Fruit fly (Drosophila melanogaster): Measurements from ENCODE around the gene Ip259.
A peak's percentile ranks its signal among the peaks of the same experiment; 100 is the strongest.

Ip259 gene

dm6 chr2L:10437317-10437716 lies 29.2 kb downstream of the Ip259 start, which contains the start of gene STUB1 (continued):
- peak; percentile 8 for TF ChIP-seq repo (GFP tag; optimal IDR thresholded peaks at IDR 0.05)
- peak; percentile 99 for TF ChIP-seq CG7963 (GFP tag; IDR thresholded peaks at IDR 0.05; ENCODE audit: partially characterized antibody)
- peak; percentile 31; the same call in 1 of the 2 replicates for TF ChIP-seq CG6272 (GFP tag; IDR thresholded peaks at IDR 0.05)
- TF ChIP-seq nmo (GFP tag; optimal IDR thresholded peaks at IDR 0.05) = peak; percentile 9
- peak; percentile 3 for TF ChIP-seq luna (GFP tag; optimal IDR thresholded peaks at IDR 0.05)
- no peak for TF ChIP-seq CG17802 (tag; optimal IDR thresholded peaks at IDR 0.05)
- TF ChIP-seq Sry-δ (GFP tag; optimal IDR thresholded peaks at IDR 0.05) = peak; percentile 89
- peak; percentile 99 for TF ChIP-seq zen2 (GFP tag; IDR thresholded peaks at IDR 0.05; ENCODE audit: partially characterized antibody)
- TF ChIP-seq GATAe (GFP tag; conservative IDR thresholded peaks at IDR 0.05) = no peak
- TF ChIP-seq CG2116 (GFP tag; optimal IDR thresholded peaks at IDR 0.05) = peak; percentile 65
- peak; percentile 43 for TF ChIP-seq mam (GFP tag; optimal IDR thresholded peaks at IDR 0.05)
- peak; percentile 99 for TF ChIP-seq hb (GFP tag; IDR thresholded peaks at IDR 0.05; ENCODE audit: partially characterized antibody)
- peak; percentile 43 for TF ChIP-seq CHES-1-like (GFP tag; optimal IDR thresholded peaks at IDR 0.05)
- peak; percentile 24 for TF ChIP-seq exex (tag; optimal IDR thresholded peaks at IDR 0.05)
- peak; percentile 52 for TF ChIP-seq B-H2 (GFP tag; optimal IDR thresholded peaks at IDR 0.05)
- peak; percentile 97 for TF ChIP-seq tna (GFP tag; IDR thresholded peaks at IDR 0.05; ENCODE audit: partially characterized antibody)
- TF ChIP-seq Sox102F (GFP tag; optimal IDR thresholded peaks at IDR 0.05) = no peak
- peak; percentile 63 for TF ChIP-seq CG17186 (GFP tag; optimal IDR thresholded peaks at IDR 0.05)
- peak; percentile 80 for TF ChIP-seq Med (GFP tag)
- TF ChIP-seq CG32772 (GFP tag; IDR thresholded peaks at IDR 0.05) = no peak
- TF ChIP-seq maf-S (GFP tag; optimal IDR thresholded peaks at IDR 0.05) = peak; percentile 11
- TF ChIP-seq CG10267 (tag; optimal IDR thresholded peaks at IDR 0.05) = no peak
- peak; percentile 88 for TF ChIP-seq CG1603 (tag; optimal IDR thresholded peaks at IDR 0.05)
- TF ChIP-seq dpn (GFP tag; optimal IDR thresholded peaks at IDR 0.05) = peak in 1 of 2 experiments; percentile 14
- TF ChIP-seq CG13287 (GFP tag; IDR thresholded peaks at IDR 0.05; ENCODE audit: partially characterized antibody) = peak; percentile 99
- peak; percentile 74 for TF ChIP-seq CG4617 (GFP tag; optimal IDR thresholded peaks at IDR 0.05; ENCODE audit: borderline replicate concordance)
- TF ChIP-seq sna (GFP tag; IDR thresholded peaks at IDR 0.05; ENCODE audit: partially characterized antibody) = peak; percentile 96
- no peak for TF ChIP-seq Max (GFP tag; optimal IDR thresholded peaks at IDR 0.05)
- peak; percentile 98 for TF ChIP-seq mld (GFP tag; IDR thresholded peaks at IDR 0.05; ENCODE audit: partially characterized antibody)
- peak; percentile 98 for TF ChIP-seq CG34224 (GFP tag; IDR thresholded peaks at IDR 0.05; ENCODE audit: partially characterized antibody)
- peak; percentile 69 for TF ChIP-seq vvl (GFP tag; IDR thresholded peaks at IDR 0.05)
- TF ChIP-seq her (GFP tag; optimal IDR thresholded peaks at IDR 0.05) = peak; percentile 36
- peak; percentile 42 for TF ChIP-seq Ets97D (GFP tag; optimal IDR thresholded peaks at IDR 0.05)
- peak; percentile 26 for TF ChIP-seq Fer1 (GFP tag; optimal IDR thresholded peaks at IDR 0.05)
- no peak; the same call in 1 of the 2 replicates for TF ChIP-seq NFAT (GFP tag; IDR thresholded peaks at IDR 0.05)
- peak; percentile 99 for TF ChIP-seq CG14860 (GFP tag; IDR thresholded peaks at IDR 0.05; ENCODE audit: partially characterized antibody)
- TF ChIP-seq en (GFP tag; optimal IDR thresholded peaks at IDR 0.05) = no peak
- TF ChIP-seq BEAF-32 (GFP tag; optimal IDR thresholded peaks at IDR 0.05) = peak; percentile 94
- TF ChIP-seq vnd (GFP tag; IDR thresholded peaks at IDR 0.05; ENCODE audit: partially characterized antibody) = peak; percentile 98
- TF ChIP-seq Opbp (GFP tag; IDR thresholded peaks at IDR 0.05; ENCODE audit: partially characterized antibody) = peak; percentile 97
- peak; percentile 67 for TF ChIP-seq CG15514 (GFP tag; optimal IDR thresholded peaks at IDR 0.05)
- TF ChIP-seq Bgb (GFP tag; IDR thresholded peaks at IDR 0.05; ENCODE audit: partially characterized antibody) = peak; percentile 100
- TF ChIP-seq CG16813 (GFP tag; IDR thresholded peaks at IDR 0.05; ENCODE audit: partially characterized antibody) = peak; percentile 93
- TF ChIP-seq Chrac-16 (GFP tag; optimal IDR thresholded peaks at IDR 0.05) = peak; percentile 22
- peak; percentile 61 for TF ChIP-seq Rfx (GFP tag; IDR thresholded peaks at IDR 0.05)
- TF ChIP-seq zfh2 (GFP tag; optimal IDR thresholded peaks at IDR 0.05) = peak; percentile 57
- TF ChIP-seq CG5245 (GFP tag; optimal IDR thresholded peaks at IDR 0.05) = no peak
- TF ChIP-seq CG34376 (GFP tag; optimal IDR thresholded peaks at IDR 0.05) = peak; percentile 7
- peak; percentile 3 for TF ChIP-seq gfzf (GFP tag; optimal IDR thresholded peaks at IDR 0.05)
